Worm (Caenorhabditis elegans): Measurements from ENCODE around the gene C18A11.1.

- TF ChIP-seq ceh-36 (tag; optimal IDR thresholded peaks at IDR 0.05) (no peak), scrt-1 (GFP tag; IDR thresholded peaks at IDR 0.05) (no peak), ama-1 (optimal IDR thresholded peaks at IDR 0.05) (no peak), B0310.2 (tag; optimal IDR thresholded peaks at IDR 0.05) (no peak), pes-1 (GFP tag; IDR thresholded peaks at IDR 0.05) (no peak), aly-1 (tag; optimal IDR thresholded peaks at IDR 0.05) (no peak), F13C5.2 (tag; optimal IDR thresholded peaks at IDR 0.05) (no peak), flt-1 (GFP tag; IDR thresholded peaks at IDR 0.05) (no peak), hmg-4 (GFP tag; optimal IDR thresholded peaks at IDR 0.05) (no peak), hnd-1 (tag; optimal IDR thresholded peaks at IDR 0.05) (no peak), tra-4 (tag; optimal IDR thresholded peaks at IDR 0.05) (no peak)
Measured at ce11 chrX:8069293-8069692, at the start of gene C18A11.1.
